Fruit fly (Drosophila melanogaster) whole organism, prepupa: ENCODE results near the gene CG5191.

Experiments used
- Blimp-1 ChIP-seq: fragments of 200-800 bp; sonication (Bioruptor generic); optimal IDR thresholded peaks from 3 replicates; lab custom pipeline; 2017; ENCODE audit warnings: missing biosample characterization, missing genetic modification characterization, mild to moderate bottlenecking, moderate library complexity, missing genetic modification reagents
- CG10631 ChIP-seq: fragments of 200-800 bp; sonication (Bioruptor generic); optimal IDR thresholded peaks from 2 replicates; lab custom pipeline; 2016; ENCODE audit warnings: missing biosample characterization, missing genetic modification characterization
- CG11294 ChIP-seq: fragments of 200-800 bp; sonication (Bioruptor generic); IDR thresholded peaks from 2 replicates; pipeline ENCODE4 v1.3.6; 2022; ENCODE audit warnings: missing biosample characterization, missing genetic modification characterization
- CG11762 ChIP-seq: fragments of 200-800 bp; sonication (Bioruptor generic); optimal IDR thresholded peaks from 3 replicates; lab custom pipeline; 2016; ENCODE audit warnings: missing biosample characterization, missing genetic modification characterization; ENCODE audit not compliant: insufficient read depth
- CG1621 ChIP-seq: fragments of 200-800 bp; sonication (Bioruptor generic); optimal IDR thresholded peaks from 3 replicates; lab custom pipeline; 2018; ENCODE audit warnings: missing biosample characterization, mild to moderate bottlenecking, missing genetic modification characterization
- CG16779 ChIP-seq: fragments of 200-800 bp; sonication (Bioruptor generic); optimal IDR thresholded peaks from 3 replicates; lab custom pipeline; 2017; ENCODE audit warnings: missing biosample characterization, mild to moderate bottlenecking, missing genetic modification characterization
- CG3032 ChIP-seq: fragments of 200-800 bp; optimal IDR thresholded peaks from 2 replicates; lab custom pipeline; 2019; ENCODE audit warnings: missing biosample characterization, mild to moderate bottlenecking, missing genetic modification characterization, moderate library complexity
- CG31627 ChIP-seq: fragments of 200-800 bp; sonication (Bioruptor generic); optimal IDR thresholded peaks from 3 replicates; lab custom pipeline; 2016; ENCODE audit warnings: missing biosample characterization, missing genetic modification characterization
- CG32006 ChIP-seq: fragments of 200-800 bp; sonication (Bioruptor generic); optimal IDR thresholded peaks from 3 replicates; lab custom pipeline; 2017; ENCODE audit warnings: missing biosample characterization, mild to moderate bottlenecking, missing genetic modification characterization
- CG34406 ChIP-seq: fragments of 200-800 bp; sonication (Bioruptor generic); optimal IDR thresholded peaks from 3 replicates; lab custom pipeline; 2016; ENCODE audit warnings: missing biosample characterization, missing genetic modification characterization
- CG3919 ChIP-seq: fragments of 200-800 bp; sonication (Bioruptor generic); optimal IDR thresholded peaks from 3 replicates; lab custom pipeline; 2016; ENCODE audit warnings: missing biosample characterization, missing genetic modification characterization
- CG4318 ChIP-seq: fragments of 200-800 bp; sonication (Bioruptor generic); optimal IDR thresholded peaks from 3 replicates; lab custom pipeline; 2017; ENCODE audit warnings: missing biosample characterization, mild to moderate bottlenecking, missing genetic modification characterization
- CG6163 ChIP-seq: fragments of 200-800 bp; sonication (Bioruptor generic); IDR thresholded peaks from 3 replicates; pipeline ENCODE4 v1.3.6; 2022; ENCODE audit warnings: missing biosample characterization, missing genetic modification characterization
- CG6792 ChIP-seq: fragments of 200-800 bp; sonication (Bioruptor generic); optimal IDR thresholded peaks from 3 replicates; lab custom pipeline; 2016; ENCODE audit warnings: missing biosample characterization, missing genetic modification characterization
- CG6808 ChIP-seq: fragments of 200-800 bp; sonication (Bioruptor generic); optimal IDR thresholded peaks from 3 replicates; lab custom pipeline; 2017; ENCODE audit warnings: missing biosample characterization, missing genetic modification characterization, mild to moderate bottlenecking, moderate library complexity, missing genetic modification reagents
- CG6854 ChIP-seq: fragments of 200-800 bp; sonication (Bioruptor generic); optimal IDR thresholded peaks from 2 replicates; lab custom pipeline; 2017; ENCODE audit warnings: missing biosample characterization, mild to moderate bottlenecking, missing genetic modification characterization
- CG7368 ChIP-seq: fragments of 200-800 bp; sonication (Bioruptor generic); optimal IDR thresholded peaks from 3 replicates; lab custom pipeline; 2016; ENCODE audit warnings: missing biosample characterization, missing genetic modification characterization
- CG8119 ChIP-seq: fragments of 200-800 bp; sonication (Bioruptor generic); IDR thresholded peaks from 3 replicates; pipeline ENCODE4 v1.3.6; 2022; ENCODE audit warnings: missing biosample characterization, missing genetic modification characterization
- CG8319 ChIP-seq: fragments of 200-800 bp; sonication (Bioruptor generic); optimal IDR thresholded peaks from 3 replicates; lab custom pipeline; 2016; ENCODE audit warnings: missing biosample characterization, missing genetic modification characterization
- CG8632 ChIP-seq: fragments of 200-800 bp; sonication (Bioruptor generic); optimal IDR thresholded peaks from 3 replicates; lab custom pipeline; 2016; ENCODE audit warnings: missing biosample characterization, missing genetic modification characterization
- CG9139 ChIP-seq: fragments of 200-800 bp; sonication (Bioruptor generic); optimal IDR thresholded peaks from 3 replicates; lab custom pipeline; 2017; ENCODE audit warnings: missing biosample characterization, mild to moderate bottlenecking, missing genetic modification characterization
- Eip75B ChIP-seq: fragments of 200-800 bp; sonication (Bioruptor generic); optimal IDR thresholded peaks from 3 replicates; lab custom pipeline; 2016; ENCODE audit warnings: missing biosample characterization, missing genetic modification characterization
- Eip78C ChIP-seq: fragments of 200-800 bp; sonication (Bioruptor generic); peaks from one replicate; lab custom pipeline; 2016; ENCODE audit warnings: missing biosample characterization, missing genetic modification characterization
- Eip93F ChIP-seq: fragments of 200-800 bp; sonication (Bioruptor generic); optimal IDR thresholded peaks from 2 replicates; lab custom pipeline; 2016; ENCODE audit warnings: missing biosample characterization, mild to moderate bottlenecking, missing genetic modification characterization
- Gug ChIP-seq: fragments of 200-800 bp; sonication (Bioruptor generic); IDR thresholded peaks from 2 replicates; pipeline ENCODE4 v1.3.6; 2022; ENCODE audit warnings: missing biosample characterization, missing genetic modification characterization
- Hr38 ChIP-seq: sonication (Bioruptor generic); optimal IDR thresholded peaks from 2 replicates; lab custom pipeline; 2016; ENCODE audit warnings: missing biosample characterization, missing genetic modification characterization
- Hr39 ChIP-seq: fragments of 200-800 bp; sonication (Bioruptor generic); optimal IDR thresholded peaks from 2 replicates; lab custom pipeline; 2016; ENCODE audit warnings: missing biosample characterization, missing genetic modification characterization
- Hr4 ChIP-seq: fragments of 200-800 bp; sonication (Bioruptor generic); optimal IDR thresholded peaks from 3 replicates; lab custom pipeline; 2016; ENCODE audit warnings: missing biosample characterization, missing genetic modification characterization
- Met ChIP-seq: fragments of 200-800 bp; sonication (Bioruptor generic); optimal IDR thresholded peaks from 3 replicates; lab custom pipeline; 2016; ENCODE audit warnings: missing biosample characterization, missing genetic modification characterization
- OdsH ChIP-seq: fragments of 200-800 bp; sonication (Bioruptor generic); optimal IDR thresholded peaks from 3 replicates; lab custom pipeline; 2016; ENCODE audit warnings: missing biosample characterization, missing genetic modification characterization
- Smox ChIP-seq: fragments of 200-800 bp; sonication (Bioruptor generic); optimal IDR thresholded peaks from 3 replicates; lab custom pipeline; 2016; ENCODE audit warnings: missing biosample characterization, missing genetic modification characterization
- Sox102F ChIP-seq: fragments of 200-800 bp; sonication (Bioruptor generic); optimal IDR thresholded peaks from 2 replicates; lab custom pipeline; 2016; ENCODE audit warnings: missing biosample characterization, mild to moderate bottlenecking, missing genetic modification characterization
- Sox14 ChIP-seq: fragments of 200-800 bp; sonication (Bioruptor generic); optimal IDR thresholded peaks from 3 replicates; lab custom pipeline; 2016; ENCODE audit warnings: missing biosample characterization, missing genetic modification characterization
- Sox15 ChIP-seq: fragments of 200-800 bp; sonication (Bioruptor generic); optimal IDR thresholded peaks from 3 replicates; lab custom pipeline; 2016; ENCODE audit warnings: missing biosample characterization, missing genetic modification characterization
- achi ChIP-seq: fragments of 200-800 bp; sonication (Bioruptor generic); optimal IDR thresholded peaks from 3 replicates; lab custom pipeline; 2016; ENCODE audit warnings: missing biosample characterization, missing genetic modification characterization
- cyc ChIP-seq: fragments of 200-800 bp; sonication (Bioruptor generic); optimal IDR thresholded peaks from 3 replicates; lab custom pipeline; 2016; ENCODE audit warnings: missing biosample characterization, missing genetic modification characterization
- dac ChIP-seq: fragments of 200-800 bp; sonication (Bioruptor generic); optimal IDR thresholded peaks from 2 replicates; lab custom pipeline; 2017; ENCODE audit warnings: missing biosample characterization, mild to moderate bottlenecking, missing genetic modification characterization
- esn ChIP-seq: fragments of 200-800 bp; sonication (Bioruptor generic); optimal IDR thresholded peaks from 2 replicates; lab custom pipeline; 2016; ENCODE audit warnings: missing biosample characterization, mild to moderate bottlenecking, missing genetic modification characterization, moderate library complexity
- fd59A ChIP-seq: fragments of 200-800 bp; sonication (Bioruptor generic); optimal IDR thresholded peaks from 2 replicates; lab custom pipeline; 2017; ENCODE audit warnings: missing biosample characterization, mild to moderate bottlenecking, missing genetic modification characterization, missing genetic modification reagents
- fd85E ChIP-seq: fragments of 200-800 bp; sonication (Bioruptor generic); optimal IDR thresholded peaks from 3 replicates; lab custom pipeline; 2016; ENCODE audit warnings: missing biosample characterization, missing genetic modification characterization
- fkh ChIP-seq: fragments of 200-800 bp; sonication (Bioruptor generic); optimal IDR thresholded peaks from 3 replicates; lab custom pipeline; 2017; ENCODE audit warnings: missing biosample characterization, mild to moderate bottlenecking, missing genetic modification characterization, moderate library complexity
- net ChIP-seq: fragments of 200-800 bp; sonication (Bioruptor generic); optimal IDR thresholded peaks from 3 replicates; lab custom pipeline; 2016; ENCODE audit warnings: missing biosample characterization, missing genetic modification characterization
- pdm3 ChIP-seq: fragments of 200-800 bp; sonication (Bioruptor generic); optimal IDR thresholded peaks from 3 replicates; lab custom pipeline; 2016; ENCODE audit warnings: missing biosample characterization, missing genetic modification characterization
- salr ChIP-seq, 2 experiments: fragments of 200-800 bp; sonication (Bioruptor generic); optimal IDR thresholded peaks; 3 replicates each; lab custom pipeline; 2016 to 2018; ENCODE audit warnings: missing biosample characterization in 2 of 2, missing genetic modification characterization in 2 of 2, mild to moderate bottlenecking in 1 of 2
- svp ChIP-seq: fragments of 200-800 bp; sonication (Bioruptor generic); peaks from one replicate; lab custom pipeline; 2016; ENCODE audit warnings: missing biosample characterization, missing genetic modification characterization
- topi ChIP-seq: fragments of 200-800 bp; sonication (Bioruptor generic); optimal IDR thresholded peaks from 3 replicates; lab custom pipeline; 2016; ENCODE audit warnings: missing biosample characterization, missing genetic modification characterization
- vri ChIP-seq: fragments of 200-800 bp; sonication (Bioruptor generic); optimal IDR thresholded peaks from 3 replicates; lab custom pipeline; 2016; ENCODE audit warnings: missing biosample characterization, mild to moderate bottlenecking, missing genetic modification characterization

CG5191 gene

DNA sequence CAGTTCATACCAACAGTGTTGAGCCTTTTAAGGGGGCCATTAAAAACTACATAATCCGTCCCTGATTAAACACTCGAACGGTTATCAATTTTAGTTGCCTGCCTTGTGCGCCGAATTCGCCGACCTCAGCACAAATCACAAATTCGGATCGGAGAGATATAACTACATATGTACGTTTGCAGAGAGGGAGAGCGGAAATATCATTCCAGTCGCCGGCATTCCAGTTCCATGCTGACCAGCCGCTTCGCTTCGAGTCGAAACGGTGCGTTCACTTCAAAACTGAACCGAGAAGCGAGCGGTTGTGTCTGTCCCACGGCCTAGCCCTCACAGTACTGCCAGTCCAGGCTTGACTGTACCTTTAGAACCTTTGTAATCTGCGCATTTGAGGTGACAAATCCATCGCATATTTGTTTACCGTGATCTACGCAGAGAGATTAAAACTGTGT lies 13.9 kb downstream of the CG5191 start:
- TF ChIP-seq CG6163 (GFP tag; lab: Robert Waterston, UW) (0 out of 3 replicates have a peak, but pooled peaks have one; percentile 20), CG6792 (GFP tag; lab: Kevin White, UChicago) (no peak), CG7368 (GFP tag; lab: Kevin White, UChicago) (no peak), esn (peak; percentile 9), CG8632 (GFP tag; lab: Kevin White, UChicago) (no peak), fkh (peak; percentile 73), svp (GFP tag; lab: Kevin White, UChicago) (peak; percentile 38), fd85E (GFP tag; lab: Kevin White, UChicago) (no peak), Eip78C (GFP tag; lab: Kevin White, UChicago) (peak; percentile 27), CG6854 (peak; percentile 60), Smox (no peak)

DNA sequence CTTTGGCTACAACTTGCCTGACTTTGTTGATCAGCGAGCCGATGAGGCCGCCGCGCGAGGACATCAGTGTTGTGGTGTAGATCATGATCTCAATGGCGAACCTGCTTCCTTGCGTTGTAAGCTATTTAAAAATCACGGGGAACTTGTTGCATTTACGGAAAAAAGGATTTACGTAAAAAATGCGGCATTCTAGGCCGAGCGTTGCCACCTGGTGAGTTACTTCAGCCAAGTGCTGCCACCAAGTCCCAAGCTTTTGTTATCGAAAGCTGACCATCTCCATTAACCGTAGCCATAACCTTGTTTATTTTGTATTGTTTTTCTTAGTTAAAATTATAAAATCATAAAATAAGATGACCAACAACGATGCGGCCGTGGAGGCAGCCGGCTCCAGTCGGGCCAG lies 16.1 kb downstream of the CG5191 start, which contains the start of the genes TFAM and CG5412:
TFAM (minus strand) TSS at position 222 of the 400 bp plus-strand sequence.
CG5412 (plus strand) TSS at position 265 of the 400 bp plus-strand sequence.
- peak; percentile 79 for TF ChIP-seq fkh
- peak; percentile 4 for TF ChIP-seq Sox14 (GFP tag; lab: Kevin White, UChicago)
- no peak for TF ChIP-seq CG3919 (GFP tag; lab: Kevin White, UChicago)
- no peak for TF ChIP-seq Sox102F
- peak; percentile 91 for TF ChIP-seq CG1621 (tag; lab: Kevin White, UChicago)
- no peak for TF ChIP-seq net
- TF ChIP-seq, all 60 proteins: peak for 3

DNA sequence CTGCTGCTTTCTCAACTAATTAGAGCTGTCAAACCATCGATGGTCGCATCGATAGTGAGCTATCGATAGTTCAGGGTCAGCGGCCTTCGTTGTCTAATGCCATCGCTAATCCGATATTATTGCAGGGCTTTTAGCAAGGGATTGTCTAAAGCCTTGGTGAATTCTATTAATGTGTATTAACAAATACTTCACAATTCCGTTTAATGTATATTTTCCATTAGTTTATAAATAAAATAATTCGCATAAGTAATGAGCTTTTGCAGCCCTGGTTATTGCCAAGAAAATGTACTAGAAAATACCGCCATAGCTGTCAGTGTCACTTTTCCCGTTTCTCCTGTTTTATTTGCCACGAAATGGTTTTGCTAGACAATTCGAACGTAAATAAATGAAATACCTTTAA lies 19.2 kb downstream of the CG5191 start, which contains the start of the genes EloB and Srp14:
EloB (minus strand) TSS at position 35 of the 400 bp plus-strand sequence.
Srp14 (plus strand) TSS at position 300 of the 400 bp plus-strand sequence.
- TF ChIP-seq salr (GFP tag; optimal IDR thresholded peaks at IDR 0.05; lab: Kevin White, UChicago) (no peak), CG34406 (GFP tag; lab: Kevin White, UChicago) (peak; percentile 60), CG11762 (GFP tag; lab: Kevin White, UChicago) (peak; percentile 44), Eip93F (GFP tag; lab: Kevin White, UChicago) (peak; percentile 74), CG7368 (GFP tag; lab: Kevin White, UChicago) (no peak), vri (GFP tag; lab: Kevin White, UChicago) (no peak), dac (GFP tag; lab: Kevin White, UChicago) (no peak), CG8119 (GFP tag; lab: Robert Waterston, UW) (peak; percentile 65), Eip78C (GFP tag; lab: Kevin White, UChicago) (peak; percentile 93), Hr38 (GFP tag; lab: Kevin White, UChicago) (no peak), CG3919 (GFP tag; lab: Kevin White, UChicago) (no peak), Met (GFP tag; lab: Kevin White, UChicago) (no peak), CG10631 (GFP tag; lab: Kevin White, UChicago) (no peak), CG4318 (no peak), achi (peak; percentile 100), CG8319 (GFP tag; lab: Kevin White, UChicago) (peak; percentile 44), CG16779 (tag; lab: Kevin White, UChicago) (no peak), CG32006 (GFP tag; lab: Kevin White, UChicago) (no peak), CG6792 (GFP tag; lab: Kevin White, UChicago) (peak; percentile 63), CG3032 (tag; lab: Kevin White, UChicago) (peak; percentile 82), CG31627 (GFP tag; lab: Kevin White, UChicago) (peak; percentile 79), cyc (GFP tag; lab: Kevin White, UChicago) (peak; percentile 81), Hr39 (GFP tag; lab: Kevin White, UChicago) (peak; percentile 85), CG1621 (tag; lab: Kevin White, UChicago) (peak; percentile 47), CG11294 (GFP tag; lab: Robert Waterston, UW) (no peak), Sox15 (peak; percentile 52), Eip75B (peak; percentile 74), topi (GFP tag; lab: Kevin White, UChicago) (peak; percentile 78), OdsH (no peak), Hr4 (GFP tag; lab: Kevin White, UChicago) (no peak), fd59A (GFP tag; lab: Kevin White, UChicago) (peak; percentile 1), fkh (peak; percentile 59), CG9139 (GFP tag; lab: Kevin White, UChicago) (no peak), Blimp-1 (GFP tag; lab: Kevin White, UChicago) (peak; percentile 31), CG6808 (GFP tag; lab: Kevin White, UChicago) (no peak), Sox14 (GFP tag; lab: Kevin White, UChicago) (peak; percentile 86), CG6854 (no peak), Gug (peak; percentile 55), pdm3 (GFP tag; lab: Kevin White, UChicago) (no peak), CG8632 (GFP tag; lab: Kevin White, UChicago) (peak; percentile 55)
